Worm (Caenorhabditis elegans) whole organism, L4 larva: Measurements from ENCODE around the gene zip-1.
A peak's percentile ranks its signal among the peaks of the same experiment; 100 is the strongest.

Experiments used
- D1046.2 ChIP-seq: fragments of 200-800 bp; sonication (Bioruptor generic); IDR thresholded peaks from 2 replicates; pipeline ENCODE4 v1.3.6; 2022; ENCODE audit warnings: missing genetic modification characterization, missing compliant biosample characterization
- F10B5.3 ChIP-seq: sonication (generic microtip); optimal IDR thresholded peaks from 2 replicates; lab custom pipeline; 2016; ENCODE audit warnings: mild to moderate bottlenecking, missing genetic modification characterization, missing compliant biosample characterization
- F26F4.8 ChIP-seq: fragments of 200-800 bp; sonication (Bioruptor generic); conservative IDR thresholded peaks from 2 replicates; pipeline ENCODE4 v1.3.6; 2022; ENCODE audit warnings: missing genetic modification characterization, missing compliant biosample characterization
- F37D6.2 ChIP-seq: sonication (generic microtip); optimal IDR thresholded peaks from 2 replicates; lab custom pipeline; 2016; ENCODE audit warnings: mild to moderate bottlenecking, missing genetic modification characterization, missing compliant biosample characterization
- R02D3.7 ChIP-seq: fragments of 150-350 bp; sonication (generic microtip); optimal IDR thresholded peaks from 3 replicates; lab custom pipeline; 2014; ENCODE audit warnings: missing biosample characterization, missing genetic modification characterization
- T20F7.1 ChIP-seq: fragments of 200-800 bp; sonication (Bioruptor generic); optimal IDR thresholded peaks from 2 replicates; lab custom pipeline; 2018; ENCODE audit warnings: mild to moderate bottlenecking, missing genetic modification characterization, missing compliant biosample characterization
- T26A8.4 ChIP-seq: fragments of 200-800 bp; sonication (Bioruptor generic); IDR thresholded peaks from 2 replicates; pipeline ENCODE4 v1.3.6; 2022; ENCODE audit warnings: missing genetic modification characterization, missing compliant biosample characterization
- Y105C5A.15 ChIP-seq: fragments of 200-800 bp; sonication (Bioruptor generic); IDR thresholded peaks from 2 replicates; pipeline ENCODE4 v1.3.6; 2022; ENCODE audit warnings: missing genetic modification characterization, missing compliant biosample characterization
- Y48G9A.11 ChIP-seq: fragments of 200-800 bp; sonication (Bioruptor generic); IDR thresholded peaks from 2 replicates; pipeline ENCODE4 v1.3.6; 2022; ENCODE audit warnings: missing genetic modification reagents, missing genetic modification characterization, missing compliant biosample characterization
- ZK337.2 ChIP-seq: fragments of 200-800 bp; sonication (Bioruptor generic); IDR thresholded peaks from 2 replicates; pipeline ENCODE4 v1.3.6; 2022; ENCODE audit warnings: missing genetic modification reagents, missing genetic modification characterization, missing compliant biosample characterization
- ZK546.5 ChIP-seq, 2 experiments: sonication (generic microtip); optimal IDR thresholded peaks; 2 replicates each; lab custom pipeline; 2017; ENCODE audit warnings: missing biosample characterization in 2 of 2, missing genetic modification characterization in 2 of 2
- aha-1 ChIP-seq: fragments of 150-350 bp; peaks from one replicate; lab custom pipeline; 2014; ENCODE audit warnings: missing biosample characterization, missing genetic modification characterization
- ceh-32 ChIP-seq: sonication (generic microtip); optimal IDR thresholded peaks from 2 replicates; lab custom pipeline; 2016; ENCODE audit warnings: mild to moderate bottlenecking, missing genetic modification characterization, missing compliant biosample characterization; ENCODE audit not compliant: poor library complexity
- cey-2 ChIP-seq: sonication (generic microtip); optimal IDR thresholded peaks from 3 replicates; lab custom pipeline; 2017; ENCODE audit warnings: missing genetic modification characterization, mild to moderate bottlenecking, missing compliant biosample characterization, antibody characterized with exemption, borderline replicate concordance; ENCODE audit not compliant: insufficient read depth
- daf-16 ChIP-seq, 3 experiments: sonication (generic microtip); optimal IDR thresholded peaks; 2 replicates each; lab custom pipeline; 2016 to 2017; ENCODE audit warnings: missing genetic modification characterization in 3 of 3, missing genetic modification reagents in 3 of 3, mild to moderate bottlenecking in 2 of 3, missing compliant biosample characterization in 2 of 3, missing biosample characterization in 1 of 3, moderate library complexity in 1 of 3
- daf-8 ChIP-seq: fragments of 200-800 bp; sonication (Bioruptor generic); IDR thresholded peaks from 2 replicates; pipeline ENCODE4 v1.3.6; 2022; ENCODE audit warnings: missing genetic modification characterization, missing compliant biosample characterization
- dmd-9 ChIP-seq: fragments of 200-800 bp; sonication (Bioruptor generic); IDR thresholded peaks from 2 replicates; pipeline ENCODE4 v1.3.6; 2022; ENCODE audit warnings: missing genetic modification reagents, missing genetic modification characterization, missing compliant biosample characterization
- dpl-1 ChIP-seq: fragments of 150-350 bp; optimal IDR thresholded peaks from 2 replicates; lab custom pipeline; 2014; ENCODE audit warnings: missing biosample characterization, missing genetic modification reagents, missing genetic modification characterization
- dve-1 ChIP-seq: sonication (generic microtip); optimal IDR thresholded peaks from 2 replicates; lab custom pipeline; 2017; ENCODE audit warnings: antibody characterized with exemption, mild to moderate bottlenecking, missing genetic modification characterization, missing compliant biosample characterization; ENCODE audit not compliant: insufficient read depth
- fkh-10 ChIP-seq: fragments of 150-350 bp; optimal IDR thresholded peaks from 2 replicates; lab custom pipeline; 2014; ENCODE audit warnings: missing biosample characterization, missing genetic modification reagents, missing genetic modification characterization
- hlh-30 ChIP-seq: sonication (generic microtip); optimal IDR thresholded peaks from 2 replicates; lab custom pipeline; 2017; ENCODE audit warnings: antibody characterized with exemption, mild to moderate bottlenecking, missing genetic modification characterization, missing compliant biosample characterization; ENCODE audit not compliant: insufficient read depth
- hmg-1.1 ChIP-seq: fragments of 200-800 bp; sonication (Bioruptor generic); IDR thresholded peaks from 2 replicates; pipeline ENCODE4 v1.3.6; 2022; ENCODE audit warnings: missing genetic modification reagents, missing genetic modification characterization, missing compliant biosample characterization
- jun-1 ChIP-seq: fragments of 150-350 bp; optimal IDR thresholded peaks from 2 replicates; lab custom pipeline; 2014; ENCODE audit warnings: missing biosample characterization, missing genetic modification reagents, missing genetic modification characterization
- lim-7 ChIP-seq: fragments of 200-800 bp; sonication (Bioruptor generic); IDR thresholded peaks from 2 replicates; pipeline ENCODE4 v1.3.6; 2022; ENCODE audit warnings: missing genetic modification characterization, missing compliant biosample characterization
- lin-1 ChIP-seq: fragments of 200-800 bp; sonication (Bioruptor generic); IDR thresholded peaks from 2 replicates; pipeline ENCODE4 v1.3.6; 2022; ENCODE audit warnings: missing genetic modification reagents, missing genetic modification characterization, missing compliant biosample characterization
- lin-13 ChIP-seq: fragments of 150-350 bp; optimal IDR thresholded peaks from 2 replicates; lab custom pipeline; 2014; ENCODE audit warnings: missing biosample characterization, missing genetic modification reagents, missing genetic modification characterization
- lin-15B ChIP-seq: fragments of 150-350 bp; sonication (generic microtip); optimal IDR thresholded peaks from 3 replicates; lab custom pipeline; 2014; ENCODE audit warnings: missing biosample characterization, missing genetic modification characterization
- lin-38 ChIP-seq: fragments of 200-800 bp; sonication (Bioruptor generic); IDR thresholded peaks from 2 replicates; pipeline ENCODE4 v1.3.6; 2022; ENCODE audit warnings: missing genetic modification reagents, missing genetic modification characterization, missing compliant biosample characterization
- madf-5 ChIP-seq, 2 experiments: fragments of 200-800 bp; sonication (Bioruptor generic); IDR thresholded peaks; 2 replicates each; pipeline ENCODE4 v1.3.6; 2022; ENCODE audit warnings: missing compliant biosample characterization in 2 of 2, missing genetic modification characterization in 2 of 2
- madf-9 ChIP-seq: fragments of 200-800 bp; sonication (Bioruptor generic); conservative IDR thresholded peaks from 2 replicates; pipeline ENCODE4 v1.3.6; 2022; ENCODE audit warnings: missing genetic modification reagents, missing genetic modification characterization, missing compliant biosample characterization
- mdt-29 ChIP-seq: fragments of 200-800 bp; sonication (Bioruptor generic); IDR thresholded peaks from 2 replicates; pipeline ENCODE4 v1.3.6; 2022; ENCODE audit warnings: missing genetic modification reagents, missing genetic modification characterization, missing compliant biosample characterization
- mxl-3 ChIP-seq: fragments of 200-800 bp; sonication (Bioruptor generic); optimal IDR thresholded peaks from 2 replicates; lab custom pipeline; 2018; ENCODE audit warnings: mild to moderate bottlenecking, missing genetic modification characterization, missing compliant biosample characterization
- nhr-102 ChIP-seq: sonication (generic microtip); optimal IDR thresholded peaks from 2 replicates; lab custom pipeline; 2016; ENCODE audit warnings: mild to moderate bottlenecking, missing genetic modification characterization, moderate library complexity, missing compliant biosample characterization
- nhr-237 ChIP-seq: sonication (generic microtip); optimal IDR thresholded peaks from 2 replicates; lab custom pipeline; 2017; ENCODE audit warnings: missing biosample characterization, missing genetic modification characterization
- nhr-25 ChIP-seq: sonication (generic microtip); optimal IDR thresholded peaks from 2 replicates; lab custom pipeline; 2017; ENCODE audit warnings: missing genetic modification characterization, mild to moderate bottlenecking, missing compliant biosample characterization, antibody characterized with exemption, moderate library complexity, borderline replicate concordance; ENCODE audit not compliant: insufficient read depth
- nhr-6 ChIP-seq: fragments of 150-350 bp; optimal IDR thresholded peaks from 2 replicates; lab custom pipeline; 2014; ENCODE audit warnings: missing biosample characterization, missing genetic modification characterization
- nhr-76 ChIP-seq: fragments of 150-350 bp; optimal IDR thresholded peaks from 2 replicates; lab custom pipeline; 2014; ENCODE audit warnings: missing biosample characterization, missing genetic modification characterization
- pqm-1 ChIP-seq: sonication (generic microtip); optimal IDR thresholded peaks from 2 replicates; lab custom pipeline; 2017; ENCODE audit warnings: missing biosample characterization, missing genetic modification characterization
- rbr-2 ChIP-seq: sonication (generic microtip); optimal IDR thresholded peaks from 2 replicates; lab custom pipeline; 2016; ENCODE audit warnings: missing genotype, missing genetic modification characterization, missing compliant biosample characterization
- set-16 ChIP-seq: fragments of 200-800 bp; sonication (Bioruptor generic); IDR thresholded peaks from 2 replicates; pipeline ENCODE4 v1.3.6; 2022; ENCODE audit warnings: missing genetic modification reagents, missing genetic modification characterization, missing compliant biosample characterization
- skn-1 ChIP-seq: fragments of 150-350 bp; optimal IDR thresholded peaks from 2 replicates; lab custom pipeline; 2014; ENCODE audit warnings: missing biosample characterization, missing genetic modification characterization
- spr-3 ChIP-seq: fragments of 200-800 bp; sonication (Bioruptor generic); optimal IDR thresholded peaks from 2 replicates; lab custom pipeline; 2018; ENCODE audit warnings: mild to moderate bottlenecking, missing genetic modification characterization, missing compliant biosample characterization
- tag-97 ChIP-seq: fragments of 200-800 bp; sonication (Bioruptor generic); IDR thresholded peaks from 2 replicates; pipeline ENCODE4 v1.3.6; 2022; ENCODE audit warnings: missing genetic modification characterization, missing compliant biosample characterization
- tra-1 ChIP-seq: fragments of 200-800 bp; sonication (Bioruptor generic); IDR thresholded peaks from 2 replicates; pipeline ENCODE4 v1.3.6; 2022; ENCODE audit warnings: missing genetic modification reagents, missing genetic modification characterization, missing compliant biosample characterization
- unc-39 ChIP-seq: sonication (generic microtip); optimal IDR thresholded peaks from 2 replicates; lab custom pipeline; 2017; ENCODE audit warnings: missing biosample characterization, missing genetic modification characterization
- vab-7 ChIP-seq: fragments of 200-800 bp; sonication (Bioruptor generic); IDR thresholded peaks from 2 replicates; pipeline ENCODE4 v1.3.6; 2022; ENCODE audit warnings: missing genetic modification reagents, missing genetic modification characterization, missing compliant biosample characterization
- zag-1 ChIP-seq: fragments of 150-350 bp; optimal IDR thresholded peaks from 2 replicates; lab custom pipeline; 2014; ENCODE audit warnings: missing biosample characterization, missing genetic modification characterization
- ztf-7 ChIP-seq: fragments of 150-350 bp; optimal IDR thresholded peaks from 2 replicates; lab custom pipeline; 2014; ENCODE audit warnings: missing biosample characterization, missing genetic modification characterization

zip-1 gene

DNA sequence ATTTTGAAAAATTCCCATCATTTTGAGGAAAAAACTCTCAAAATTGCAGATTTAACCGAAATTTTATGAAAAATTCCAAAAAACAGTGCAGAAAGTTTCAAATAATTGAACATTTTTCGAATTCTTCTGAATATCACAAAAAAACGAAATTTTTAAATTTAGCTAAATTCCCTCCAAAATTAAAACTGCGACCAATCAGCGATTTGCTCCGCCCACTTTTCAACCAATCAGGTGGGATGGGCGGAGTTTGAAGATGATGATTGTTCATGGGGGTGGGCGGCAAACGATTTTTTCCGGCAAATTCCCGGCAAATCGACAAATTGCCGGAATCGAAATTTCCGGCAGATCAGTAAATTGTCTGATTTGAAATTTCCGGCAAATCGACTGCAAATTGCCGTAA lies 723 bp downstream of the zip-1 start:
- TF ChIP-seq rbr-2 (tag; lab: Kevin White, UChicago) (no peak), nhr-102 (tag; lab: Kevin White, UChicago) (no peak), daf-8 (GFP tag; lab: Robert Waterston, UW) (no peak), mxl-3 (GFP tag; lab: Kevin White, UChicago) (no peak), jun-1 (no peak), mdt-29 (GFP tag; lab: Robert Waterston, UW) (no peak), ceh-32 (no peak)

DNA sequence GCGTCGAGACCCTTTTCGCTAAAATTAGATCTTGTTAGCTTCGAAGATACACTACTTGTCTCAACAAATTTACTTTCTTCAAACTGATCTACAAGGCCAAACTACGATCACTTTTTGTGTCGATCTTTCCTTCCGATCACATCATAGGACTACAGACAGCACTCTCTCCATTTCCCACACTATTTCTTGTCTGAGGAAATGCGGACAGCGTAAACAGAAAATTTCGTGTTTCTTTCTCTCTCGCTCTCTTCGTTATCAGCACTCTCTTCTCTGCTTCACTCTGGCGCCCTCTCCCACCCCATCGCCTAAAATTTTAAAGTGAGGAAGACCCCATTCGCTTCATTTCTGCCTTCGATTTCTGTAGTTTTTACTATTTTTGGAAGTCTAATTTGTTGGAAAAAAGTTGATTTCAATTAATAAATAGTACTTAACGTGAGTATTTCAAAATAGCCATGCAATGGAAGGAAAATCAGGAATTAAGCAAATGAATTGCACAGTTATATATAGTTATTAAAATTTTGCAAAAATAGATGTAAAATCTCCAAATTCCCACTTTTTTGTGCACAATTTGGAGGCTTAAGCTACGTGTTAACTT lies 2.0 kb downstream of the zip-1 start:
- no peak for TF ChIP-seq vab-7 (GFP tag; lab: Robert Waterston, UW)
- no peak for TF ChIP-seq nhr-6 (tag; lab: Kevin White, UChicago)
- TF ChIP-seq lin-13 = no peak
- no peak for TF ChIP-seq F10B5.3 (tag; lab: Kevin White, UChicago)
- peak; percentile 87 for TF ChIP-seq dve-1 (tag; lab: Kevin White, UChicago)
- TF ChIP-seq ztf-7 = no peak
- TF ChIP-seq cey-2 = no peak
- peak; percentile 12 for TF ChIP-seq nhr-102 (tag; lab: Kevin White, UChicago)
- peak; percentile 72 for TF ChIP-seq hmg-1.1 (GFP tag; lab: Robert Waterston, UW)
- no peak for TF ChIP-seq daf-8 (GFP tag; lab: Robert Waterston, UW)
- no peak for TF ChIP-seq madf-9 (GFP tag; lab: Robert Waterston, UW)
- TF ChIP-seq fkh-10 = no peak
- no peak for TF ChIP-seq spr-3
- TF ChIP-seq D1046.2 (GFP tag; lab: Robert Waterston, UW) = no peak
- TF ChIP-seq F26F4.8 (GFP tag; lab: Robert Waterston, UW) = no peak
- TF ChIP-seq madf-5 (GFP tag; IDR thresholded peaks at IDR 0.05; lab: Robert Waterston, UW) = no peak
- peak in 1 of 2 experiments; percentile 24 for TF ChIP-seq daf-16 (GFP tag; optimal IDR thresholded peaks at IDR 0.05; lab: Kevin White, UChicago)
- peak; percentile 98 for TF ChIP-seq daf-16 (tag; optimal IDR thresholded peaks at IDR 0.05; lab: Kevin White, UChicago)
- no peak for TF ChIP-seq nhr-237 (tag; lab: Kevin White, UChicago)
- TF ChIP-seq T20F7.1 (GFP tag; lab: Kevin White, UChicago) = no peak
- no peak for TF ChIP-seq lin-15B (tag; lab: Kevin White, UChicago)
- no peak for TF ChIP-seq T26A8.4 (GFP tag; lab: Robert Waterston, UW)
- TF ChIP-seq R02D3.7 (tag; lab: Kevin White, UChicago) = no peak
- TF ChIP-seq F37D6.2 = no peak
- TF ChIP-seq zag-1 (tag; lab: Kevin White, UChicago) = no peak
- TF ChIP-seq aha-1 (tag; lab: Kevin White, UChicago) = peak; percentile 77
- no peak for TF ChIP-seq unc-39 (tag; lab: Kevin White, UChicago)
- TF ChIP-seq dmd-9 (GFP tag; lab: Robert Waterston, UW) = no peak
- peak; percentile 48; the same call in 1 of the 2 replicates for TF ChIP-seq lin-38 (GFP tag; lab: Robert Waterston, UW)
- no peak for TF ChIP-seq set-16 (GFP tag; lab: Robert Waterston, UW)
- no peak for TF ChIP-seq Y48G9A.11 (GFP tag; lab: Robert Waterston, UW)
- peak; percentile 53 for TF ChIP-seq dpl-1 (GFP tag; lab: Kevin White, UChicago)
- TF ChIP-seq tag-97 = no peak
- TF ChIP-seq hlh-30 (tag; lab: Kevin White, UChicago) = peak; percentile 89
- no peak for TF ChIP-seq tra-1 (GFP tag; lab: Robert Waterston, UW)
- TF ChIP-seq ZK337.2 = no peak
- TF ChIP-seq lin-1 = peak; percentile 61; the same call in 1 of the 2 replicates
- TF ChIP-seq pqm-1 = peak; percentile 13
- TF ChIP-seq Y105C5A.15 (GFP tag; lab: Robert Waterston, UW) = no peak
- no peak for TF ChIP-seq skn-1
- no peak for TF ChIP-seq nhr-25 (tag; lab: Kevin White, UChicago)
- no peak for TF ChIP-seq nhr-76 (tag; lab: Kevin White, UChicago)
- no peak for TF ChIP-seq ZK546.5 (tag; optimal IDR thresholded peaks at IDR 0.05; lab: Kevin White, UChicago)
- TF ChIP-seq ceh-32 = no peak
- TF ChIP-seq lim-7 (GFP tag; lab: Robert Waterston, UW) = no peak
- TF ChIP-seq mxl-3 (GFP tag; lab: Kevin White, UChicago) = peak; percentile 55
